Fruit fly (Drosophila melanogaster) whole organism, pupa: ENCODE data around the gene CG10809.

ENCODE experiments used
- CG10348 ChIP-seq: fragments of 200-800 bp; sonication (Bioruptor generic); IDR thresholded peaks from 2 replicates; pipeline ENCODE4 v1.3.6; 2022; ENCODE audit warnings: missing biosample characterization, missing genetic modification characterization
- CG34367 ChIP-seq: fragments of 200-800 bp; sonication (Bioruptor generic); optimal IDR thresholded peaks from 2 replicates; lab custom pipeline; 2018; ENCODE audit warnings: missing biosample characterization, mild to moderate bottlenecking, missing genetic modification characterization
- CG8301 ChIP-seq: fragments of 200-800 bp; sonication (Bioruptor generic); optimal IDR thresholded peaks from 2 replicates; lab custom pipeline; 2018; ENCODE audit warnings: missing biosample characterization, mild to moderate bottlenecking, missing genetic modification characterization
- CG9948 ChIP-seq: fragments of 200-800 bp; sonication (Bioruptor generic); optimal IDR thresholded peaks from 2 replicates; lab custom pipeline; 2018; ENCODE audit warnings: missing biosample characterization, mild to moderate bottlenecking, missing genetic modification characterization, moderate library complexity
- EcR ChIP-seq: fragments of 200-800 bp; sonication (Bioruptor generic); optimal IDR thresholded peaks from 3 replicates; lab custom pipeline; 2019; ENCODE audit warnings: missing biosample characterization, missing genetic modification characterization, mild to moderate bottlenecking, moderate library complexity, missing genetic modification reagents

DNA sequence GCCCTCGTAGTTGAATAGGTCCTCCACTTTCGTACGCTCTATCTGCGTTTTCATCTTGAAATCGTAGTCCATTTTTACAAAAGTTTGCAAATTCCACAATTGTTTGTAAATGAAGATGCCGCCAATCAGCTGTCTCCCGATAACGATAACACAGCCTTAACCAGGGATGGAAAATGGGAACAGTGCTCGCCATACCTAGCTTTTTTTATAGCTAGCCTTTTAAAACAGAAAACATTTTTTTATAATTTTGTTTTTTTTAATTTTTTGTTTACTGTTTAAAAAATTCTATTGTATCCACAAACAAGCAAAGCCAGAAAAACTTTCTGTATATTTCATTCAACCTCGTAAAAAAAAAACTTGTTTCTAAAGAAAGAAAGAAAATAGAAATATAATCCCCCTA lies 21.2 kb downstream of the CG10809 start, which contains the start of gene Cdk8:
- TF ChIP-seq CG34367 (tag; lab: Kevin White, UChicago) (no peak), CG9948 (tag; lab: Kevin White, UChicago) (no peak), CG8301 (no peak), EcR (GFP tag; lab: Kevin White, UChicago) (no peak), CG10348 (GFP tag; lab: Robert Waterston, UW) (no peak)
